Fruit fly (Drosophila melanogaster) whole organism, wandering third instar larva: Measurements from ENCODE around the gene CG13605.

Experiments
- CG32264 ChIP-seq: fragments of 200-800 bp; sonication (Bioruptor generic); optimal IDR thresholded peaks from 2 replicates; lab custom pipeline; 2016; ENCODE audit warnings: missing biosample characterization, missing genetic modification characterization
- CG9705 ChIP-seq: fragments of 200-800 bp; sonication (Bioruptor generic); optimal IDR thresholded peaks from 2 replicates; lab custom pipeline; 2018; ENCODE audit warnings: missing biosample characterization, mild to moderate bottlenecking, missing genetic modification characterization
- Dfd ChIP-seq: fragments of >200 bp; optimal IDR thresholded peaks from 2 replicates; lab custom pipeline; 2017; ENCODE audit warnings: missing biosample characterization, missing genetic modification characterization
- Dif ChIP-seq: fragments of 200-275, 200-300 bp; sonication (Bioruptor generic); optimal IDR thresholded peaks from 2 replicates; lab custom pipeline; 2018; ENCODE audit warnings: missing biosample characterization, missing genetic modification characterization; ENCODE audit not compliant: partially characterized antibody
- GATAd ChIP-seq: sonication (Bioruptor generic); optimal IDR thresholded peaks from 2 replicates; lab custom pipeline; 2016; ENCODE audit warnings: missing biosample characterization, missing genetic modification characterization
- HLH106 ChIP-seq: fragments of 200-800 bp; optimal IDR thresholded peaks from 3 replicates; lab custom pipeline; 2019; ENCODE audit warnings: missing biosample characterization, mild to moderate bottlenecking, missing genetic modification characterization, moderate library complexity
- Hnf4 ChIP-seq: fragments of 200-800 bp; sonication (Bioruptor generic); optimal IDR thresholded peaks from 2 replicates; lab custom pipeline; 2016; ENCODE audit warnings: missing biosample characterization, mild to moderate bottlenecking, missing genetic modification characterization
- Hr78 ChIP-seq: fragments of >200 bp; optimal IDR thresholded peaks from 2 replicates; lab custom pipeline; 2017; ENCODE audit warnings: missing biosample characterization, missing genetic modification characterization
- Hr83 ChIP-seq: fragments of 200-300 bp; sonication (Bioruptor generic); optimal IDR thresholded peaks from 2 replicates; lab custom pipeline; 2016; ENCODE audit warnings: missing biosample characterization, mild to moderate bottlenecking, missing genetic modification characterization, moderate library complexity; ENCODE audit not compliant: poor library complexity, severe bottlenecking
- Jra ChIP-seq: sonication (Bioruptor generic); optimal IDR thresholded peaks from 2 replicates; lab custom pipeline; 2016; ENCODE audit warnings: missing biosample characterization, missing genetic modification characterization
- Mio ChIP-seq: sonication (Bioruptor generic); optimal IDR thresholded peaks from 2 replicates; lab custom pipeline; 2016; ENCODE audit warnings: missing biosample characterization, missing genetic modification characterization
- Myc ChIP-seq: fragments of >200 bp; optimal IDR thresholded peaks from 2 replicates; lab custom pipeline; 2017
- N ChIP-seq: fragments of >200 bp; optimal IDR thresholded peaks from 2 replicates; lab custom pipeline; 2018; ENCODE audit warnings: missing biosample characterization, missing external identifiers, missing genetic modification characterization
- OdsH ChIP-seq: fragments of 200-800 bp; sonication (Bioruptor generic); optimal IDR thresholded peaks from 2 replicates; lab custom pipeline; 2016; ENCODE audit warnings: missing biosample characterization, mild to moderate bottlenecking, missing genetic modification characterization
- Rel ChIP-seq, 2 experiments: fragments of 200-800 bp; sonication (Bioruptor generic) in 1 of 2; optimal IDR thresholded peaks; 2 replicates in 1 of 2; 3 replicates in 1 of 2; lab custom pipeline; 2016 to 2019; ENCODE audit warnings: mild to moderate bottlenecking in 2 of 2, missing biosample characterization in 2 of 2, missing genetic modification characterization in 2 of 2, moderate library complexity in 1 of 2
- Sp1 ChIP-seq: fragments of 200-800 bp; sonication (Bioruptor generic); optimal IDR thresholded peaks from 3 replicates; lab custom pipeline; 2019; ENCODE audit warnings: missing biosample characterization, mild to moderate bottlenecking, missing genetic modification characterization, moderate library complexity
- Vsx2 ChIP-seq: fragments of 200-300, 225-300 bp; sonication (Bioruptor generic); optimal IDR thresholded peaks from 2 replicates; lab custom pipeline; 2018; ENCODE audit warnings: missing biosample characterization, missing genetic modification characterization; ENCODE audit not compliant: partially characterized antibody
- br ChIP-seq: fragments of 200-800 bp; sonication (Bioruptor generic); optimal IDR thresholded peaks from 2 replicates; lab custom pipeline; 2016; ENCODE audit warnings: missing biosample characterization, missing genetic modification characterization
- brk ChIP-seq: fragments of 200-800 bp; sonication (Bioruptor generic); optimal IDR thresholded peaks from 2 replicates; lab custom pipeline; 2016; ENCODE audit warnings: missing biosample characterization, mild to moderate bottlenecking, missing genetic modification characterization
- dl ChIP-seq, 2 experiments: fragments of 175-275, 200-275 bp in 1 of 2; fragments of 200-275 bp in 1 of 2; sonication (Bioruptor generic); optimal IDR thresholded peaks; lab custom pipeline; 2018; ENCODE audit warnings: mild to moderate bottlenecking in 2 of 2, missing biosample characterization in 2 of 2, missing genetic modification characterization in 2 of 2, moderate library complexity in 2 of 2; ENCODE audit not compliant: partially characterized antibody in 2 of 2, insufficient read depth in 1 of 2
- dmrt93B ChIP-seq: fragments of 200-800 bp; sonication (Bioruptor generic); optimal IDR thresholded peaks from 2 replicates; lab custom pipeline; 2018; ENCODE audit warnings: missing biosample characterization, mild to moderate bottlenecking, missing genetic modification characterization
- dsf ChIP-seq: sonication (Bioruptor generic); optimal IDR thresholded peaks from 2 replicates; lab custom pipeline; 2016; ENCODE audit warnings: missing biosample characterization, missing genetic modification characterization, borderline replicate concordance
- ey ChIP-seq: fragments of 200-800 bp; sonication (Bioruptor generic); optimal IDR thresholded peaks from 2 replicates; lab custom pipeline; 2016; ENCODE audit warnings: missing biosample characterization, missing genetic modification characterization
- foxo ChIP-seq, 2 experiments: fragments of 200-800 bp; sonication (Bioruptor generic); optimal IDR thresholded peaks; 2 replicates in 1 of 2; 3 replicates in 1 of 2; lab custom pipeline; 2016 to 2017; ENCODE audit warnings: missing biosample characterization in 2 of 2, missing genetic modification characterization in 2 of 2
- fru ChIP-seq: fragments of 200-800 bp; sonication (Bioruptor generic); optimal IDR thresholded peaks from 3 replicates; lab custom pipeline; 2016; ENCODE audit warnings: missing biosample characterization, mild to moderate bottlenecking, missing genetic modification characterization
- h ChIP-seq: fragments of 200-800 bp; sonication (Bioruptor generic); optimal IDR thresholded peaks from 3 replicates; lab custom pipeline; 2016; ENCODE audit warnings: missing biosample characterization, mild to moderate bottlenecking, missing genetic modification characterization
- jim ChIP-seq: fragments of 175-275, 200-325 bp; sonication (Bioruptor generic); optimal IDR thresholded peaks from 2 replicates; lab custom pipeline; 2016; ENCODE audit warnings: missing biosample characterization, mild to moderate bottlenecking, missing genetic modification characterization
- lola ChIP-seq: fragments of >200 bp; optimal IDR thresholded peaks from 2 replicates; lab custom pipeline; 2017; ENCODE audit warnings: missing biosample characterization, missing genetic modification characterization
- pan ChIP-seq: fragments of >200 bp; optimal IDR thresholded peaks from 2 replicates; lab custom pipeline; 2017
- psq ChIP-seq: fragments of 200-800 bp; sonication (Bioruptor generic); optimal IDR thresholded peaks from 3 replicates; lab custom pipeline; 2017; ENCODE audit warnings: missing biosample characterization, mild to moderate bottlenecking, missing genetic modification characterization, moderate library complexity
- rgr ChIP-seq: fragments of 200-800 bp; sonication (Bioruptor generic); optimal IDR thresholded peaks from 3 replicates; lab custom pipeline; 2016; ENCODE audit warnings: missing biosample characterization, mild to moderate bottlenecking, missing genetic modification characterization
- sage ChIP-seq: fragments of 200-800 bp; sonication (Bioruptor generic); optimal IDR thresholded peaks from 2 replicates; lab custom pipeline; 2016; ENCODE audit warnings: missing biosample characterization, mild to moderate bottlenecking, missing genetic modification characterization
- sv ChIP-seq: fragments of 200-800 bp; sonication (Bioruptor generic); optimal IDR thresholded peaks from 3 replicates; lab custom pipeline; 2016; ENCODE audit warnings: missing biosample characterization, missing genetic modification characterization
- tai ChIP-seq: sonication (Bioruptor generic); optimal IDR thresholded peaks from 2 replicates; lab custom pipeline; 2016; ENCODE audit warnings: missing biosample characterization, missing genetic modification characterization
- usp ChIP-seq: fragments of >200 bp; optimal IDR thresholded peaks from 2 replicates; lab custom pipeline; 2017; ENCODE audit warnings: missing biosample characterization, missing genetic modification characterization
- woc ChIP-seq: sonication (Bioruptor generic); optimal IDR thresholded peaks from 2 replicates; lab custom pipeline; 2016; ENCODE audit warnings: missing biosample characterization, mild to moderate bottlenecking, missing genetic modification characterization

Gene CG13605

dm6 chr3R:24116972-24117371, 4.8 kb upstream of the CG13605 start:
- no peak for TF ChIP-seq Rel (GFP tag; optimal IDR thresholded peaks at IDR 0.05; lab: Kevin White, UChicago)
- TF ChIP-seq Rel (tag; optimal IDR thresholded peaks at IDR 0.05; lab: Kevin White, UChicago): peak; percentile 14
- TF ChIP-seq sage (GFP tag; lab: Kevin White, UChicago): no peak
- no peak for TF ChIP-seq sv (GFP tag; lab: Kevin White, UChicago)
- no peak for TF ChIP-seq dsf (GFP tag; lab: Kevin White, UChicago)
- TF ChIP-seq Hnf4 (GFP tag; lab: Kevin White, UChicago): peak; percentile 10
- no peak for TF ChIP-seq N
- no peak for TF ChIP-seq CG9705
- TF ChIP-seq jim (GFP tag; lab: Kevin White, UChicago): no peak
- TF ChIP-seq OdsH (GFP tag; lab: Kevin White, UChicago): no peak
- TF ChIP-seq lola (GFP tag; lab: Kevin White, UChicago): no peak
- no peak for TF ChIP-seq dl (GFP tag; optimal IDR thresholded peaks at IDR 0.05; lab: Kevin White, UChicago; ENCODE audit: insufficient read depth in 1 of 2, partially characterized antibody in 2 of 2)
- TF ChIP-seq, all 38 proteins: peak for 2

- no peak for TF ChIP-seq Sp1 (GFP tag; lab: Kevin White, UChicago)
- no peak for TF ChIP-seq Mio (GFP tag; lab: Kevin White, UChicago)
- TF ChIP-seq ey (GFP tag; lab: Kevin White, UChicago): no peak
- no peak for TF ChIP-seq GATAd (GFP tag; lab: Kevin White, UChicago)
- TF ChIP-seq sv (GFP tag; lab: Kevin White, UChicago): no peak
- no peak for TF ChIP-seq psq
- no peak for TF ChIP-seq Myc (lab: Kevin White, UChicago)
- no peak for TF ChIP-seq sage (GFP tag; lab: Kevin White, UChicago)
- no peak for TF ChIP-seq Hnf4 (GFP tag; lab: Kevin White, UChicago)
- no peak for TF ChIP-seq rgr (GFP tag; lab: Kevin White, UChicago)
- TF ChIP-seq, all 38 proteins: peak for 0
These were observed 4.0 kb upstream of the CG13605 start, which contains the start of gene CG13607 for dm6 chr3R:24116180-24116579. Gene CG13607, minus strand, starts transcription at chr3R:24116322.

dm6 chr3R:24113070-24113385, 839 bp upstream of the CG13605 start, which contains the start of gene Root:
Gene Root, plus strand, starts transcription at chr3R:24113286.
- TF ChIP-seq Jra: no peak
- no peak for TF ChIP-seq rgr (GFP tag; lab: Kevin White, UChicago)
- TF ChIP-seq Dif: no peak
- no peak for TF ChIP-seq pan (lab: Kevin White, UChicago)
- TF ChIP-seq Hr78 (GFP tag; lab: Kevin White, UChicago): no peak
- TF ChIP-seq brk: no peak
- TF ChIP-seq ey (GFP tag; lab: Kevin White, UChicago): no peak
- TF ChIP-seq br: no peak
- TF ChIP-seq Rel (GFP tag; optimal IDR thresholded peaks at IDR 0.05; lab: Kevin White, UChicago): no peak
- no peak for TF ChIP-seq Rel (tag; optimal IDR thresholded peaks at IDR 0.05; lab: Kevin White, UChicago)
- TF ChIP-seq lola (GFP tag; lab: Kevin White, UChicago): no peak
- TF ChIP-seq sage (GFP tag; lab: Kevin White, UChicago): no peak
- TF ChIP-seq Myc (lab: Kevin White, UChicago): no peak
- no peak for TF ChIP-seq CG32264 (GFP tag; lab: Kevin White, UChicago)
- no peak for TF ChIP-seq Dfd (GFP tag; lab: Kevin White, UChicago)
- TF ChIP-seq Hnf4 (GFP tag; lab: Kevin White, UChicago): no peak
- TF ChIP-seq jim (GFP tag; lab: Kevin White, UChicago): no peak
- TF ChIP-seq, all 38 proteins: peak for 0

- TF ChIP-seq fru (peak; percentile 87), HLH106 (peak; percentile 100), Hnf4 (GFP tag; lab: Kevin White, UChicago) (peak; percentile 91), sage (GFP tag; lab: Kevin White, UChicago) (peak; percentile 94), Myc (lab: Kevin White, UChicago) (peak; percentile 79), foxo (GFP tag; optimal IDR thresholded peaks at IDR 0.05; lab: Kevin White, UChicago) (peak in 1 of 2 experiments; percentile 99), Mio (GFP tag; lab: Kevin White, UChicago) (peak; percentile 70), OdsH (GFP tag; lab: Kevin White, UChicago) (peak; percentile 99), dsf (GFP tag; lab: Kevin White, UChicago) (peak; percentile 87), psq (peak; percentile 98), CG9705 (peak; percentile 99), N (no peak), tai (GFP tag; lab: Kevin White, UChicago) (no peak), sv (GFP tag; lab: Kevin White, UChicago) (peak; percentile 94), Rel (GFP tag; optimal IDR thresholded peaks at IDR 0.05; lab: Kevin White, UChicago) (peak; percentile 83), Rel (tag; optimal IDR thresholded peaks at IDR 0.05; lab: Kevin White, UChicago) (peak; percentile 95), h (GFP tag; lab: Kevin White, UChicago) (peak; percentile 96), Jra (peak; percentile 82), dmrt93B (GFP tag; lab: Kevin White, UChicago) (peak; percentile 99), Sp1 (GFP tag; lab: Kevin White, UChicago) (peak; percentile 100), woc (GFP tag; lab: Kevin White, UChicago) (peak; percentile 94), Hr83 (GFP tag; lab: Kevin White, UChicago) (peak; percentile 94), jim (GFP tag; lab: Kevin White, UChicago) (peak; percentile 30), CG32264 (GFP tag; lab: Kevin White, UChicago) (peak; percentile 41), rgr (GFP tag; lab: Kevin White, UChicago) (peak; percentile 99), lola (GFP tag; lab: Kevin White, UChicago) (no peak), Dfd (GFP tag; lab: Kevin White, UChicago) (peak; percentile 98), Vsx2 (no peak), br (peak; percentile 89), Dif (peak; percentile 34), brk (peak; percentile 95), ey (GFP tag; lab: Kevin White, UChicago) (peak; percentile 88), GATAd (GFP tag; lab: Kevin White, UChicago) (peak; percentile 76), usp (GFP tag; lab: Kevin White, UChicago) (no peak), dl (GFP tag; optimal IDR thresholded peaks at IDR 0.05; lab: Kevin White, UChicago; ENCODE audit: insufficient read depth in 1 of 2, partially characterized antibody in 2 of 2) (no peak), Hr78 (GFP tag; lab: Kevin White, UChicago) (no peak), pan (lab: Kevin White, UChicago) (peak; percentile 84)
These were observed 3.2 kb downstream of the CG13605 start, which contains the start of the genes eIF4EHP and CG18428 for dm6 chr3R:24108902-24109389. Gene eIF4EHP, minus strand, starts transcription at chr3R:24108960. Gene CG18428, plus strand, starts transcription at chr3R:24109336.
